Fruit fly (Drosophila melanogaster): ENCODE results near the gene LManVI.
A peak's percentile ranks its signal among the peaks of the same experiment; 100 is the strongest.

Gene LManVI

DNA sequence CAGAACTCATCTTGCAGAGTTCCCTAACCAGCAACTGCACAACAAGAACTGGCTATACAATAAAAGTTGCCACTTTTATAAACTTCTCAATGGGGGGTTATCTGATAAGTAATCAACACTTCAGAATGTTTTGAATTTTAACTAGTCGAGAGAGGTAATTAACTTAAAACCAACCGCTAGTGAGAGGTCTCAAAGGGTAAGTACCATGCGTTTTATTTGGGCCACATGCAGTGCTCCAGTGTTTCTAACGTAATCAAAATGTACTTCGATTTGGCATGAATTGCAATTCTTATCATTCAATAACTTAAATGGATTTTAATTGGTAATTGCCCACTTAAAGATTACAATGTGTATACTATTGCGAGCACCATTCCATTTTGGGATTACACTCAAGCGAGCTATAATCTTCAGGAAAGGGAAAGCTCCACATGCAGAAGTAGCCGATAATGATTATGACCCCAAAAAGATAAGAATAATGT, 12.4 kb downstream of the LManVI start, which contains the start of gene LManIII:
TSS of gene LManIII (minus strand) at position 51 of the 479 bp plus-strand sequence.
- TF ChIP-seq Clk (GFP tag; optimal IDR thresholded peaks at IDR 0.05) = no peak
- TF ChIP-seq Mnt (GFP tag; optimal IDR thresholded peaks at IDR 0.05) = no peak
- no peak for TF ChIP-seq CG14711 (tag; optimal IDR thresholded peaks at IDR 0.05)
- no peak for TF ChIP-seq CG33017 (tag; optimal IDR thresholded peaks at IDR 0.05)
- TF ChIP-seq CG5204 (GFP tag; optimal IDR thresholded peaks at IDR 0.05) = no peak
- TF ChIP-seq CG7045 (GFP tag; optimal IDR thresholded peaks at IDR 0.05) = no peak
- no peak for TF ChIP-seq cnc (optimal IDR thresholded peaks at IDR 0.05)
- TF ChIP-seq Crg-1 (GFP tag; optimal IDR thresholded peaks at IDR 0.05) = no peak
- no peak for TF ChIP-seq toe (GFP tag; optimal IDR thresholded peaks at IDR 0.05)
- TF ChIP-seq bab1 (GFP tag; optimal IDR thresholded peaks at IDR 0.05) = no peak
- TF ChIP-seq pad (GFP tag; optimal IDR thresholded peaks at IDR 0.05) = no peak
- no peak for TF ChIP-seq CG1620 (GFP tag; optimal IDR thresholded peaks at IDR 0.05)
- no peak for TF ChIP-seq ovo (GFP tag; optimal IDR thresholded peaks at IDR 0.05)
- TF ChIP-seq kay (GFP tag; ENCODE audit: borderline replicate concordance) = peak; percentile 75
- TF ChIP-seq Hr96 (GFP tag; optimal IDR thresholded peaks at IDR 0.05) = no peak
- peak; percentile 58 for TF ChIP-seq cic (GFP tag; optimal IDR thresholded peaks at IDR 0.05)
- TF ChIP-seq CG11617 (GFP tag; optimal IDR thresholded peaks at IDR 0.05) = no peak

DNA sequence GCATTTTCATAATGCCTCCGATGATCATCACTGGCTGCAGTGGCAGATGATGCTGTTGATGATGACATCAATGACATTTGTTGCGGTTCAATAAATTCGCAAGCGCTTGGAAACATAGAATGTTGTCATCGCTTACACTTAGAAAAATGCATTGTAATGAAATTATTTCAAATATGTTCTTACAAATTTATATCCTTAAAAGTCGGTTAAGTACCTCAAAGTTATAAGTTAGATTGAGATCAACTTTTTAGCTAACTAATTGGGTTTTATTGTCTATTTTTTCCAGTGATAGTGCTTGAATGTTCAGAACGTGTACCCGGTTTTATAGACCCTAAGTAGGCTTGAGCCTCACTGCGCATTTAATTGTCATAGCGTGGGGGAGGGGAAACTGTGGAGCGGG, 18.2 kb downstream of the LManVI start:
- no peak for TF ChIP-seq pad (GFP tag; optimal IDR thresholded peaks at IDR 0.05)
- TF ChIP-seq CG5204 (GFP tag; optimal IDR thresholded peaks at IDR 0.05) = no peak
- TF ChIP-seq cic (GFP tag; optimal IDR thresholded peaks at IDR 0.05) = no peak
- TF ChIP-seq tj (GFP tag; optimal IDR thresholded peaks at IDR 0.05) = no peak
- TF ChIP-seq Mnt (GFP tag; optimal IDR thresholded peaks at IDR 0.05) = no peak
- TF ChIP-seq CG7101 (tag; optimal IDR thresholded peaks at IDR 0.05) = no peak

DNA sequence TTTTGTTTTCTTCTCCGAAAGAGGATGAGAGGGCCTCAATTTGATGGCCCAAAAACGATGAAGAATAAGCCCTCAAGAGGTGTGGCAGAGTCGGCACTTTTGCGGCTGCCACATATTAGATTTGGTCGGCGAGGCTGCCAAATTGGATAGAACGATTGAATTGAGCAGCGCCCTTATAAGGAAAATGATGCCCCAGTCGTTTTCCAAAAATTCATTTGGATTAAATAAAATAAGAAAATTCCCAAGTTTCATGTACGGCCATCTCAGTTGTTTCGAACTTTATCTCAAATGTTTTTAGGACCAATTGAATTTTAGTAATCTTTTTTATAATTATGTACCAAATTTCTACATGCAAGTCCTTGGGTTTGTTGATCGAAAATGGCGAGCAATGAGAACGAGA, 29.0 kb downstream of the LManVI start, which contains the start of the genes CG45307 and CG12438:
TSS of gene CG45307 (minus strand) at position 101 of the 400 bp plus-strand sequence.
TSS of gene CG12438 (plus strand) at position 264 of the 400 bp plus-strand sequence.
- TF ChIP-seq CG14711 (tag; optimal IDR thresholded peaks at IDR 0.05) (no peak), CG33017 (tag; optimal IDR thresholded peaks at IDR 0.05) (no peak)

DNA sequence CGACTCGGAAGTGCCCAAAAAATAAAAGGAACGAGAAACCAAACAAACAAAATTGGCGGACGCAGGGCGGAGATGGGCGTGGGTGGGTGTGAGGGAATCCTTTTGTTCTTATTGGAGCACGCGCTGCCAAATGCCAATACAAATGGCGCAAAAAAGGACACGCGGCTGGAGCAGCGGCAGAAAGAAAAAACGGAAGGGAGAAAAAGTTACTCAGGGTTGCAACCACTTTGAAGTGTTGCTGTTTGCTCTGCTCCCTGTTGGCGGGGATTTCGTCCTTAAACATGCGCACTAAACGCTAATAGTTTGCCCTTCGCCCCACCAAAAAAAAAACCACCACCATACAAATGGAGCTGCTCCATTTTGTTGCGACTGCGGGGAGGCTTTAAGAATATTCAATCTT, 33.6 kb downstream of the LManVI start:
- TF ChIP-seq cic (GFP tag; optimal IDR thresholded peaks at IDR 0.05) (no peak), CG1620 (GFP tag; optimal IDR thresholded peaks at IDR 0.05) (no peak), CG14711 (tag; optimal IDR thresholded peaks at IDR 0.05) (no peak), CG7101 (tag; optimal IDR thresholded peaks at IDR 0.05) (no peak), Mnt (GFP tag; optimal IDR thresholded peaks at IDR 0.05) (no peak), CG7045 (GFP tag; optimal IDR thresholded peaks at IDR 0.05) (no peak), toe (GFP tag; optimal IDR thresholded peaks at IDR 0.05) (no peak), tj (GFP tag; optimal IDR thresholded peaks at IDR 0.05) (no peak)

DNA sequence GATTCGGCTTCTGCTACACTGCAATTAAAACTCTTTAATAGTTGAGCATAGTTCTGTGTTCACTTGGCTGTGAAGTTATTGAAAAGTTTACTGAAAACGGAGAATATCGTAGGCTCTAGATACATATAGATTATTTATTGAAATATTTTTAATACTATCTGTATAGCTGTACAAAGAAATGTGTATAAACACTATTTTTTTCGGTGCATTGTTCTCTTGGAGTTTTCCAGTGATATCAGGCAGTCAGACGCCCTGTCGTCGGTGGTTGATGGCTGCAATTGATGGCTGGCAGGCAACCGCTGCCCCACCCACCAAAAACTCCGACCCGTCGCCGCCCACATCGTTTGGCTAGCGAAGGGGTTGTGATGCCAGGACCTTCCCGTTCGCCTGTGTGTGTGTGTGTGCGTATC, 34.7 kb downstream of the LManVI start:
- TF ChIP-seq Mnt (GFP tag; optimal IDR thresholded peaks at IDR 0.05) (no peak), toe (GFP tag; optimal IDR thresholded peaks at IDR 0.05) (no peak), tj (GFP tag; optimal IDR thresholded peaks at IDR 0.05) (no peak), bab1 (GFP tag; optimal IDR thresholded peaks at IDR 0.05) (no peak), kay (GFP tag; ENCODE audit: borderline replicate concordance) (no peak), CG11617 (GFP tag; optimal IDR thresholded peaks at IDR 0.05) (no peak), Clk (GFP tag; optimal IDR thresholded peaks at IDR 0.05) (no peak), ovo (GFP tag; optimal IDR thresholded peaks at IDR 0.05) (no peak), CG5204 (GFP tag; optimal IDR thresholded peaks at IDR 0.05) (no peak), Hr96 (GFP tag; optimal IDR thresholded peaks at IDR 0.05) (no peak), CG1620 (GFP tag; optimal IDR thresholded peaks at IDR 0.05) (no peak), CG7045 (GFP tag; optimal IDR thresholded peaks at IDR 0.05) (no peak), CG7101 (tag; optimal IDR thresholded peaks at IDR 0.05) (no peak)

DNA sequence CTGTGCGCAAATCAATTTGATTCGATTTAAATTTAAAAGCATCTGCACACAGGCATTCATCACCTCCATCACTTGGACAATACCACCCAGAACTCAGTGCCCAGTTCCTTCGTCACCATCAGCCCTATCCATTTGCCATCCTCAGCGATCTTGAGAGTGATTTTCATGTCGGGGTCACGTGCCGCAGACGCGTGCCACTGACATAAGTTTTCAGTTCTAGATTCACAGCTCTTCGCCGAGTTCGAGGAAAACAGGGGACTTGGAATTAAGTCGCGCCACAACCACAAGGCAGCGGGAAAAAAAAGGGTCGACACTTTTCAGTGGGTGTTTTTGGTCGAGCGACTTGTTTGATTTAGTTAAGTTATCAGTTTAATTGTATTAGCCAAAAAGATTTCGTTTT, 38.0 kb downstream of the LManVI start:
- TF ChIP-seq Mnt (GFP tag; optimal IDR thresholded peaks at IDR 0.05) (no peak), CG5204 (GFP tag; optimal IDR thresholded peaks at IDR 0.05) (no peak), cic (GFP tag; optimal IDR thresholded peaks at IDR 0.05) (no peak), CG33017 (tag; optimal IDR thresholded peaks at IDR 0.05) (no peak), Clk (GFP tag; optimal IDR thresholded peaks at IDR 0.05) (no peak), Hr96 (GFP tag; optimal IDR thresholded peaks at IDR 0.05) (no peak), CG12768 (GFP tag; optimal IDR thresholded peaks at IDR 0.05) (no peak), CG11617 (GFP tag; optimal IDR thresholded peaks at IDR 0.05) (no peak)

DNA sequence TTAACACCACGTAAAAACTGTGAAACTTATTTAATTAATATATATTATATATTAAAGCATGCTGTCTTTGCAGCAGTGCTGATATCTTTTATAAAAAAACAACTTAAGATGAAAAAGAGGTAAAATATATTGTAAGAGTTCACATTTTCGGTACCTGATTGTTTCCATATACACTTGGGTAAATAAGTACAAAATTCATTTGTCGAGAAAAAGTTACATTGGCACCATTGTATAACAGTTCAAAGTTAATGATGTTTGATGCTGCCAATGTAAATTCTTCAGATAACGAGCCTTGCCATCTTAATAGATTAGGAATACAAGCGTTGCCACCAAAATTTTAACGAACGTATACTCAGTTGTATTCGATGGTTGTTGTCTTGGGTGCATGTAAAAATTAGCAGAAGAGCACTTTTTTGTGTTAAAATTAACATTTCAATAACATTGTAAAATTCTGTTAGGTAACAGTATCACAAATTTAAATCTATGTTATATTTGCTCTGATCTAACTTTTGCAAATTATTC, 40.2 kb downstream of the LManVI start:
- TF ChIP-seq ovo (GFP tag; optimal IDR thresholded peaks at IDR 0.05) (peak; percentile 8), CG1620 (GFP tag; optimal IDR thresholded peaks at IDR 0.05) (no peak), Clk (GFP tag; optimal IDR thresholded peaks at IDR 0.05) (no peak), Hr96 (GFP tag; optimal IDR thresholded peaks at IDR 0.05) (no peak), tj (GFP tag; optimal IDR thresholded peaks at IDR 0.05) (no peak)

Measured in whole organism, adult.